Fruit fly (Drosophila melanogaster) whole organism, wandering third instar larva: Measurements from ENCODE around the gene idc.

Experiments used
- Abd-B ChIP-seq: fragments of >200 bp; optimal IDR thresholded peaks from 2 replicates; lab custom pipeline; 2017; ENCODE audit warnings: missing biosample characterization, missing genetic modification characterization
- Hr83 ChIP-seq: fragments of 200-300 bp; sonication (Bioruptor generic); optimal IDR thresholded peaks from 2 replicates; lab custom pipeline; 2016; ENCODE audit warnings: missing biosample characterization, mild to moderate bottlenecking, missing genetic modification characterization, moderate library complexity; ENCODE audit not compliant: poor library complexity, severe bottlenecking
- Myc ChIP-seq: fragments of >200 bp; optimal IDR thresholded peaks from 2 replicates; lab custom pipeline; 2017
- dl ChIP-seq, 2 experiments: fragments of 175-275, 200-275 bp in 1 of 2; fragments of 200-275 bp in 1 of 2; sonication (Bioruptor generic); optimal IDR thresholded peaks; lab custom pipeline; 2018; ENCODE audit warnings: mild to moderate bottlenecking in 2 of 2, missing biosample characterization in 2 of 2, missing genetic modification characterization in 2 of 2, moderate library complexity in 2 of 2; ENCODE audit not compliant: partially characterized antibody in 2 of 2, insufficient read depth in 1 of 2
- ey ChIP-seq: fragments of 200-800 bp; sonication (Bioruptor generic); optimal IDR thresholded peaks from 2 replicates; lab custom pipeline; 2016; ENCODE audit warnings: missing biosample characterization, missing genetic modification characterization

dm6 chr3R:20031043-20031763 lies 420 bp upstream of the idc start, which contains the start of gene trem:
- TF ChIP-seq Myc (lab: Kevin White, UChicago) (no peak), ey (GFP tag; lab: Kevin White, UChicago) (peak; percentile 59), dl (GFP tag; optimal IDR thresholded peaks at IDR 0.05; lab: Kevin White, UChicago; ENCODE audit: insufficient read depth in 1 of 2, partially characterized antibody in 2 of 2) (no peak), Hr83 (no peak), Abd-B (no peak)
